Worm (Caenorhabditis elegans) whole organism, L4 larva: ENCODE results near the gene K07E1.1.

Experiments
- F44E2.7 ChIP-seq: fragments of 200-800 bp; sonication (Bioruptor generic); IDR thresholded peaks from 2 replicates; pipeline ENCODE4 v2.1.2; 2022; ENCODE audit warnings: missing genetic modification characterization, missing compliant biosample characterization
- T20F7.1 ChIP-seq: fragments of 200-800 bp; sonication (Bioruptor generic); optimal IDR thresholded peaks from 2 replicates; lab custom pipeline; 2018; ENCODE audit warnings: mild to moderate bottlenecking, missing genetic modification characterization, missing compliant biosample characterization
- Y75B8A.6 ChIP-seq: fragments of 200-800 bp; sonication (Bioruptor generic); IDR thresholded peaks from 2 replicates; pipeline ENCODE4 v1.3.6; 2022; ENCODE audit warnings: missing genetic modification reagents, missing genetic modification characterization, missing compliant biosample characterization
- aha-1 ChIP-seq: fragments of 150-350 bp; peaks from one replicate; lab custom pipeline; 2014; ENCODE audit warnings: missing biosample characterization, missing genetic modification characterization
- ama-1 ChIP-seq: fragments of 150-350 bp; optimal IDR thresholded peaks from 2 replicates; lab custom pipeline; 2014; ENCODE audit warnings: inconsistent platforms, mixed read lengths
- arid-1 ChIP-seq: fragments of 200-800 bp; sonication (Bioruptor generic); conservative IDR thresholded peaks from 2 replicates; pipeline ENCODE4 v1.3.6; 2022; ENCODE audit warnings: missing genetic modification reagents, missing genetic modification characterization, missing compliant biosample characterization
- ceh-28 ChIP-seq: fragments of 150-350 bp; optimal IDR thresholded peaks from 2 replicates; lab custom pipeline; 2014; ENCODE audit warnings: missing biosample characterization, missing genetic modification reagents, missing genetic modification characterization
- ces-1 ChIP-seq: fragments of 150-350 bp; sonication (generic microtip); optimal IDR thresholded peaks from 4 replicates; lab custom pipeline; 2014; ENCODE audit warnings: missing biosample characterization, missing genetic modification reagents, missing genetic modification characterization
- daf-16 ChIP-seq, 3 experiments: sonication (generic microtip); optimal IDR thresholded peaks; 2 replicates each; lab custom pipeline; 2016 to 2017; ENCODE audit warnings: missing genetic modification characterization in 3 of 3, missing genetic modification reagents in 3 of 3, mild to moderate bottlenecking in 2 of 3, missing compliant biosample characterization in 2 of 3, missing biosample characterization in 1 of 3, moderate library complexity in 1 of 3
- dmd-6 ChIP-seq: fragments of 200-800 bp; sonication (Bioruptor generic); IDR thresholded peaks from 2 replicates; pipeline ENCODE4 v1.3.6; 2022; ENCODE audit warnings: missing genetic modification reagents, missing genetic modification characterization, missing compliant biosample characterization
- dve-1 ChIP-seq: sonication (generic microtip); optimal IDR thresholded peaks from 2 replicates; lab custom pipeline; 2017; ENCODE audit warnings: antibody characterized with exemption, mild to moderate bottlenecking, missing genetic modification characterization, missing compliant biosample characterization; ENCODE audit not compliant: insufficient read depth
- fkh-10 ChIP-seq: fragments of 150-350 bp; optimal IDR thresholded peaks from 2 replicates; lab custom pipeline; 2014; ENCODE audit warnings: missing biosample characterization, missing genetic modification reagents, missing genetic modification characterization
- hif-1 ChIP-seq, 2 experiments: sonication (generic microtip); optimal IDR thresholded peaks; 2 replicates each; lab custom pipeline; 2016 to 2017; ENCODE audit warnings: missing compliant biosample characterization in 2 of 2, missing genetic modification characterization in 2 of 2, missing genetic modification reagents in 2 of 2, missing genotype in 2 of 2, mild to moderate bottlenecking in 1 of 2
- hlh-11 ChIP-seq: fragments of 200-800 bp; sonication (Bioruptor generic); optimal IDR thresholded peaks from 2 replicates; lab custom pipeline; 2018; ENCODE audit warnings: mild to moderate bottlenecking, missing genetic modification characterization, missing compliant biosample characterization
- hlh-30 ChIP-seq: sonication (generic microtip); optimal IDR thresholded peaks from 2 replicates; lab custom pipeline; 2017; ENCODE audit warnings: antibody characterized with exemption, mild to moderate bottlenecking, missing genetic modification characterization, missing compliant biosample characterization; ENCODE audit not compliant: insufficient read depth
- lim-7 ChIP-seq: fragments of 200-800 bp; sonication (Bioruptor generic); IDR thresholded peaks from 2 replicates; pipeline ENCODE4 v1.3.6; 2022; ENCODE audit warnings: missing genetic modification characterization, missing compliant biosample characterization
- madf-5 ChIP-seq, 2 experiments: fragments of 200-800 bp; sonication (Bioruptor generic); IDR thresholded peaks; 2 replicates each; pipeline ENCODE4 v1.3.6; 2022; ENCODE audit warnings: missing compliant biosample characterization in 2 of 2, missing genetic modification characterization in 2 of 2
- mdl-1 ChIP-seq, 2 experiments: fragments of 150-350 bp in 1 of 2; sonication (generic microtip) in 1 of 2; optimal IDR thresholded peaks; 2 replicates each; lab custom pipeline; 2014 to 2017; ENCODE audit warnings: missing biosample characterization in 2 of 2, missing genetic modification characterization in 2 of 2
- nhr-11 ChIP-seq: fragments of 150-350 bp; optimal IDR thresholded peaks from 2 replicates; lab custom pipeline; 2014; ENCODE audit warnings: missing biosample characterization, missing genetic modification characterization
- nhr-28 ChIP-seq: fragments of 150-350 bp; optimal IDR thresholded peaks from 2 replicates; lab custom pipeline; 2014; ENCODE audit warnings: missing biosample characterization, missing genetic modification characterization
- nhr-48 ChIP-seq: sonication (generic microtip); optimal IDR thresholded peaks from 2 replicates; lab custom pipeline; 2016; ENCODE audit warnings: mild to moderate bottlenecking, missing genetic modification characterization, missing compliant biosample characterization
- php-3 ChIP-seq: fragments of 200-800 bp; sonication (Bioruptor generic); IDR thresholded peaks from 2 replicates; pipeline ENCODE4 v1.3.6; 2022; ENCODE audit warnings: missing genetic modification reagents, missing genetic modification characterization, missing compliant biosample characterization
- pqm-1 ChIP-seq: sonication (generic microtip); optimal IDR thresholded peaks from 2 replicates; lab custom pipeline; 2017; ENCODE audit warnings: missing biosample characterization, missing genetic modification characterization
- saeg-2 ChIP-seq: fragments of 200-800 bp; sonication (Bioruptor generic); IDR thresholded peaks from 2 replicates; pipeline ENCODE4 v1.3.6; 2022; ENCODE audit warnings: missing genetic modification reagents, missing genetic modification characterization, missing compliant biosample characterization
- set-16 ChIP-seq: fragments of 200-800 bp; sonication (Bioruptor generic); IDR thresholded peaks from 2 replicates; pipeline ENCODE4 v1.3.6; 2022; ENCODE audit warnings: missing genetic modification reagents, missing genetic modification characterization, missing compliant biosample characterization
- snpc-1.2 ChIP-seq: fragments of 200-800 bp; sonication (Bioruptor generic); IDR thresholded peaks from 2 replicates; pipeline ENCODE4 v1.3.6; 2022; ENCODE audit warnings: missing genetic modification reagents, missing genetic modification characterization, missing compliant biosample characterization
- spr-3 ChIP-seq: fragments of 200-800 bp; sonication (Bioruptor generic); optimal IDR thresholded peaks from 2 replicates; lab custom pipeline; 2018; ENCODE audit warnings: mild to moderate bottlenecking, missing genetic modification characterization, missing compliant biosample characterization
- tra-1 ChIP-seq: fragments of 200-800 bp; sonication (Bioruptor generic); IDR thresholded peaks from 2 replicates; pipeline ENCODE4 v1.3.6; 2022; ENCODE audit warnings: missing genetic modification reagents, missing genetic modification characterization, missing compliant biosample characterization
- unc-62 ChIP-seq, 3 experiments: fragments of 150-350 bp in 1 of 3; sonication (generic microtip); optimal IDR thresholded peaks in 2 of 3; peaks in 1 of 3; 1 replicate in 1 of 3; 2 replicates in 2 of 3; lab custom pipeline; 2014 to 2017; ENCODE audit warnings: missing biosample characterization in 3 of 3, missing genetic modification characterization in 3 of 3, missing genetic modification reagents in 3 of 3, missing genotype in 1 of 3
- zag-1 ChIP-seq: fragments of 150-350 bp; optimal IDR thresholded peaks from 2 replicates; lab custom pipeline; 2014; ENCODE audit warnings: missing biosample characterization, missing genetic modification characterization
- ztf-11 ChIP-seq: fragments of 150-350 bp; optimal IDR thresholded peaks from 2 replicates; lab custom pipeline; 2014; ENCODE audit warnings: missing biosample characterization, missing genetic modification characterization

The K07E1.1 gene

DNA sequence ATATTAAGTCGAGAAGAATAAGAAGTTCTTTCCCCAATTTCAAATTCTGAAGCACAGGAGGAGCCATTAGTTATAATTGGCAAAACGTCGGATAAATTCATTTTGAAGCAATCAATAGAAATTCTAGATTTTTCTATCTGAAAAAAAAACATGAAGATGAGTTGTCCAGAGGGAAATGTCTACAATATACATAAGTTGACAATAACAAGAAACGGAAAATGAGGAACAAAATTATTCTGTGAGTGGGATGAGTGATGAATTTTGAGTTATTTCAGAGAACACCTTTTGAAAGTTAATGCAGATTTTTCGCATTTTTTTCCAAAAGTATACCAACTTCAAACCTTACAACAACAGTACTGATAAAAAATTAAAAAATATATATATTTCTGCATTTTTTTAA, 10.3 kb upstream of the K07E1.1 start, which contains the start of gene sra-36:
sra-36 (minus strand) TSS at position 101 of the 400 bp plus-strand sequence.
- TF ChIP-seq nhr-11 (tag; lab: Kevin White, UChicago) (no peak), spr-3 (GFP tag; lab: Kevin White, UChicago) (no peak), Y75B8A.6 (GFP tag; lab: Robert Waterston, UW) (no peak), pqm-1 (tag; lab: Kevin White, UChicago) (no peak), madf-5 (GFP tag; IDR thresholded peaks at IDR 0.05; lab: Robert Waterston, UW) (no peak), tra-1 (GFP tag; lab: Robert Waterston, UW) (no peak), nhr-48 (tag; lab: Kevin White, UChicago) (no peak), zag-1 (no peak), arid-1 (GFP tag; lab: Robert Waterston, UW) (no peak), T20F7.1 (GFP tag; lab: Kevin White, UChicago) (no peak)

DNA sequence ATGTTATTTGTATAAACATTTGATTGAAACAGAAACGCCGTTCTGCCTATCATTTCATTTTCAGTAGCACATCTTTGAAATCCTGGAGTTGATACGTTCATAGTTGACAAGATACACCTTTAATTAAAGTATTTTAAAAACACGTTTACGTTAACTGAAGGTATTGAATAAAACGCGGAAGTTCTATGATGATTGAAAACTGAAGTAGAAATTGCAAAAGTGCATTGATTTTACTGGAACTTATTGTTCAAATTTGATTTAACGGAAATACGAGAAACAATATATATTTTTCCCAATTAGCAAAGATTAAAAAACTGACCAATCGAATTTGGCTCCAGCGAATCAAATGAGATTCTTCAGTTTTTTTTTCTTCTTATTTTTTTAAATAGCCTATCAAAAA, 7.3 kb upstream of the K07E1.1 start, which contains the start of gene sra-34:
sra-34 (minus strand) TSS at position 101 of the 400 bp plus-strand sequence.
- TF ChIP-seq aha-1 (tag; lab: Kevin White, UChicago): peak; percentile 54
- TF ChIP-seq php-3: no peak

- TF ChIP-seq ztf-11 (tag; lab: Kevin White, UChicago) (no peak), snpc-1.2 (GFP tag; lab: Robert Waterston, UW) (no peak), unc-62 (GFP tag; optimal IDR thresholded peaks at IDR 0.05 in 1 of 2; lab: Kevin White, UChicago) (peak in 1 of 2 experiments; percentile 30), unc-62 (tag; optimal IDR thresholded peaks at IDR 0.05; lab: Kevin White, UChicago) (no peak), nhr-28 (tag; lab: Kevin White, UChicago) (peak; percentile 7), ceh-28 (tag; lab: Kevin White, UChicago) (no peak), fkh-10 (GFP tag; lab: Kevin White, UChicago) (no peak)
These were observed 2.5 kb upstream of the K07E1.1 start for ce11 chrII:4548408-4548807.

DNA sequence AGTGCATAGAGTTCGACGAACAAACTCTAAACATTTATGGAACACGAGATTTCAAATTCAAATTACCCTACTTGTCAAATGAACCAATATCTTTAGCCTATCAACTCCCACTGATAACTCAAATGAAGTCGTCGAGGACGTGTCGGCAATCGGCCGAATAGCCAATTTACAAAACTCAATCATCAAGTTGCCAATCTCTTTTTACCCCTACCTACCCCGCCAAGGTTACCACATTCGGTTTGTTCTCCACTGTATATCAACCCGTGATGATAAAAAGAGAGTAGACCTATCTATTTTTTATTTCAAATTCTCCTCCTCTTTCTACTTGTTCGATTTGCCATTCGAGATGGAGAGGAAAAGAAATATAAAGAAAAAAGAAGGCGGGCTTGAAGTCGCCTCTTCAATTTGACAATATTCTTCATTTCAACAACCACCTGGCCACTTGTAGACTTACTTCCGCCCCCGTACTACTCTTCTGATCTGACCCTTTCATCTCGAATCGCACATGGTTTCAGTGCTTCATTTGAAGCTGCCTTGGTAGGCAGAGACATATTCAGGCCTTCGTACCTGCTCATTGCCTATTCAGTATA, 805 bp upstream of the K07E1.1 start:
- no peak for TF ChIP-seq lim-7 (GFP tag; lab: Robert Waterston, UW)
- TF ChIP-seq hlh-30: peak; percentile 18

DNA sequence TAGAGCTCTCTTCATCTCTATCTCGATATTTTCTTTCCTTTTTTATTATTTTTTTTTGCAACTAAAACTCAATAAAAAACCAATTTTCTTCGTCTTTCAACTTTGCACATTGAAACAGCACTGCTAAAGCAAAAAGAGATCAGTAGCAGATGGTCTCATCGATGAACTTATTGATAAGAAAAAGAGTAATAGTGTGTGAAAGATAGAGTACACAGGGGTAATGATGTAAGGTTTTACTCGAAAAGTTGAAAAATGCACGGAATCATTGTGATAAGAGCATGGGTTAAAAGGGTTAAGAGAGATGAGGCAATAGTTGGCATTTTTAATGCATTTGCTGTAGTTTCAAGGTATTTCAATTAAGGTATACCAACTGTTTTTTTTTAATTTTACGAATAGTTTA, 1.2 kb downstream of the K07E1.1 start:
- TF ChIP-seq nhr-11 (tag; lab: Kevin White, UChicago) (no peak), madf-5 (GFP tag; IDR thresholded peaks at IDR 0.05; lab: Robert Waterston, UW) (no peak), F44E2.7 (no peak), saeg-2 (GFP tag; lab: Robert Waterston, UW) (no peak), hif-1 (tag; optimal IDR thresholded peaks at IDR 0.05; lab: Kevin White, UChicago) (peak in 1 of 2 experiments; percentile 56), ztf-11 (tag; lab: Kevin White, UChicago) (no peak), mdl-1 (tag; optimal IDR thresholded peaks at IDR 0.05; lab: Kevin White, UChicago) (peak in 1 of 2 experiments; percentile 3), dve-1 (tag; lab: Kevin White, UChicago) (peak; percentile 48), daf-16 (GFP tag; optimal IDR thresholded peaks at IDR 0.05; lab: Kevin White, UChicago) (no peak), daf-16 (tag; optimal IDR thresholded peaks at IDR 0.05; lab: Kevin White, UChicago) (peak; percentile 43), dmd-6 (GFP tag; lab: Robert Waterston, UW) (peak; percentile 32; the same call in 1 of the 2 replicates), hlh-11 (tag; lab: Kevin White, UChicago) (peak; percentile 13), set-16 (no peak), ama-1 (lab: Kevin White, UChicago) (no peak), ces-1 (GFP tag; lab: Kevin White, UChicago) (no peak)
